Fruit fly (Drosophila melanogaster): ENCODE results near the gene atk.
A peak's percentile ranks its signal among the peaks of the same experiment; 100 is the strongest.

Gene atk

DNA sequence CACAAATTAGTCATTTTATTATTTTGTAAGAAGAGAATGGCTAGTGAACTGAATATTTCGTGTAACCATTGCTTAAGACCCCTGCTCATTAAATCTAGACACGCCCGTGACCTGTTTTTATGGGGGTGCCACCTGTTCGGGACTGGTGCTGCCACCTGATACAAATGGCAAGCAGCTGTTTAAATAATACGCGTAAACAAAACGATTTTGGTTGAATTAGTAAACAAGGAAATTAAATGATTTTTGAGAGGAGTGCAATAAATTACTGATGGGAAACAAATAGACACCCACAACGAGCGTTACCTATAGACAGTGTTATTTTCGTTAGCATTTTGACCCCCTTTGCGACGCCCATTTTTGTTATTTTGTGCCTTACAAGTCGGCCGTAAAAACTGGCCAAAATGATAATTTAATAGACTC is 10.1 kb upstream of the atk start:
- TF ChIP-seq Hr96 (GFP tag; optimal IDR thresholded peaks at IDR 0.05) (peak; percentile 61), CG14711 (tag; optimal IDR thresholded peaks at IDR 0.05) (peak; percentile 86), Mnt (GFP tag; optimal IDR thresholded peaks at IDR 0.05) (peak; percentile 68), toe (GFP tag; optimal IDR thresholded peaks at IDR 0.05) (peak; percentile 91), bab1 (GFP tag; optimal IDR thresholded peaks at IDR 0.05) (peak; percentile 90), CG1620 (GFP tag; optimal IDR thresholded peaks at IDR 0.05) (peak; percentile 93), CG11617 (GFP tag; optimal IDR thresholded peaks at IDR 0.05) (peak; percentile 91), tj (GFP tag; optimal IDR thresholded peaks at IDR 0.05) (peak; percentile 71), Clk (GFP tag; optimal IDR thresholded peaks at IDR 0.05) (peak; percentile 79), CG7045 (GFP tag; optimal IDR thresholded peaks at IDR 0.05) (peak; percentile 91), CG33017 (tag; optimal IDR thresholded peaks at IDR 0.05) (peak; percentile 90), CG12768 (GFP tag; optimal IDR thresholded peaks at IDR 0.05) (peak; percentile 91), CG5204 (GFP tag; optimal IDR thresholded peaks at IDR 0.05) (peak; percentile 78), CG7101 (tag; optimal IDR thresholded peaks at IDR 0.05) (peak; percentile 90), ovo (GFP tag; optimal IDR thresholded peaks at IDR 0.05) (peak; percentile 68), cic (GFP tag; optimal IDR thresholded peaks at IDR 0.05) (peak; percentile 80), cnc (optimal IDR thresholded peaks at IDR 0.05) (no peak), Crg-1 (GFP tag; optimal IDR thresholded peaks at IDR 0.05) (peak; percentile 90), pad (GFP tag; optimal IDR thresholded peaks at IDR 0.05) (peak; percentile 68), kay (GFP tag; ENCODE audit: borderline replicate concordance) (peak; percentile 85)

DNA sequence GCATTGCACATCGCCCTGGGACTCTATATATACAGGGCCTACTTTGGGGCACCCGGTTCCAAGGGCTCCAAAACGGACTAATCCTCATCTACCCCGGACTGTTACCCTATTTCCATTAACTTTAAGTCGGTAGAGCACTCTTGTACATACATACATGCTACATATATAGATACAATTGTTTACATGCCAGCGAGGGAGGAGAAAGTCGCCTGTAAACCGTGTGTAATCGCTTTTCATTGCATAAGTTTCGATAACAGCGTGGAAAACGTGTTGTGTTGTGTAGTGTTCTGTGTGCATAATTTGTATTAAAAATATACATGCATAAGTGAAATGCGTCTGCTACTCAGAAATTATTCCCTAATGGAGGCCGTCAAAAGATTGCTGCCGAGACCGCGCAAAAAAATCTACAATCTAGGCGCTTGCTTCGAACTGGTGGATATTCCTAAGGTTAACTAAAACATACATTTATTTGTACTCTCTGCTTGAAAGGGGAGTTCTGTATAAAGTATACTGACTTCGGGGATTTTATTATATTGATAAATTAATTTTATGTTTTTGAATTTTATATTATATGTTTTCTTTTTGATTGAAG is 9.6 kb upstream of the atk start, which contains the start of gene isoQC:
Gene isoQC, plus strand, starts transcription at position 270 of the 592 bp plus-strand sequence.
- TF ChIP-seq Hr96 (GFP tag; optimal IDR thresholded peaks at IDR 0.05) (no peak), Mnt (GFP tag; optimal IDR thresholded peaks at IDR 0.05) (peak; percentile 60), Clk (GFP tag; optimal IDR thresholded peaks at IDR 0.05) (no peak), kay (GFP tag; ENCODE audit: borderline replicate concordance) (peak; percentile 90)

DNA sequence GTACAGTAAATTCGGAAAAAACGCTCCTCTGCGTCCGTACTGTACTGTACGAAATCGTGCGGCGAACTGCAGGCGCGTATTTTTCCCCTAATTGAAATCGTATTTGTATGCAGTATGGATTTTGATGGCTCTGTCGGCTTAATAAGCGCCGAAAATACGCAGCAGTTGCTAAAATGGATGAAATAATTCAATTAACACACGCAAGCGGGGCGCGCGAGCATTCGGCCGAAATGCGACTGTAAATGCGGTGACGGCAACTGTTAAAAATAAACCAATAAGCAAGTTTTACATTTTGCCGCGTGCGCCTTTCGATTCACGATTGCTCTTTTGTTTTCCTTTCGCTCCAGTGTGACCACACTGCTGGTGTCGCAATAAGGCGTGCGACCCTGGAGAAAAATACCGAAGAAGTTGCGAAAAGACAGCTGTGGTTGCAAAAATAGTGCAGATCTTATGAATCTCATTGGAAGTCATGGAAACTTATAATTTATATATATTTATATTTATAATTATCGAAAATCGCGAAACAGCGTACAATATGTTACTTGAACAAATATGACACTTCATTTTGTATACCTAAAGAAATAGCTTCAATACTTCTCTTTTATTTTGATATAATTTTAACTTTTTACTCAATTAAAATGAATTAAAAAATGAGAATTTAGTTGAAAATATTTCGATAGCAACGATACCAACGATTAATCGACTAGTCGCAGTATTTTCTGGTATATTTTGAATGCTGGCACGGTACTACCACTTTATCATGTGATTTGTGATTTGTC is 8.5 kb upstream of the atk start, which contains the start of the genes CG32428 and CG5969:
Gene CG32428, minus strand, starts transcription at position 703 of the 779 bp plus-strand sequence.
Gene CG5969, plus strand, starts transcription at position 763 of the 779 bp plus-strand sequence.
- TF ChIP-seq CG5204 (GFP tag; optimal IDR thresholded peaks at IDR 0.05) (peak; percentile 11), pad (GFP tag; optimal IDR thresholded peaks at IDR 0.05) (peak; percentile 47), Hr96 (GFP tag; optimal IDR thresholded peaks at IDR 0.05) (no peak), CG33017 (tag; optimal IDR thresholded peaks at IDR 0.05) (peak; percentile 74), bab1 (GFP tag; optimal IDR thresholded peaks at IDR 0.05) (no peak), kay (GFP tag; ENCODE audit: borderline replicate concordance) (no peak), CG7101 (tag; optimal IDR thresholded peaks at IDR 0.05) (peak; percentile 74), Crg-1 (GFP tag; optimal IDR thresholded peaks at IDR 0.05) (no peak), toe (GFP tag; optimal IDR thresholded peaks at IDR 0.05) (peak; percentile 8), ovo (GFP tag; optimal IDR thresholded peaks at IDR 0.05) (no peak), Mnt (GFP tag; optimal IDR thresholded peaks at IDR 0.05) (peak; percentile 60), CG12768 (GFP tag; optimal IDR thresholded peaks at IDR 0.05) (peak; percentile 78), tj (GFP tag; optimal IDR thresholded peaks at IDR 0.05) (peak; percentile 82), Clk (GFP tag; optimal IDR thresholded peaks at IDR 0.05) (no peak), CG11617 (GFP tag; optimal IDR thresholded peaks at IDR 0.05) (peak; percentile 40), CG1620 (GFP tag; optimal IDR thresholded peaks at IDR 0.05) (no peak), cic (GFP tag; optimal IDR thresholded peaks at IDR 0.05) (no peak), CG14711 (tag; optimal IDR thresholded peaks at IDR 0.05) (peak; percentile 60), cnc (optimal IDR thresholded peaks at IDR 0.05) (no peak), CG7045 (GFP tag; optimal IDR thresholded peaks at IDR 0.05) (peak; percentile 70)

DNA sequence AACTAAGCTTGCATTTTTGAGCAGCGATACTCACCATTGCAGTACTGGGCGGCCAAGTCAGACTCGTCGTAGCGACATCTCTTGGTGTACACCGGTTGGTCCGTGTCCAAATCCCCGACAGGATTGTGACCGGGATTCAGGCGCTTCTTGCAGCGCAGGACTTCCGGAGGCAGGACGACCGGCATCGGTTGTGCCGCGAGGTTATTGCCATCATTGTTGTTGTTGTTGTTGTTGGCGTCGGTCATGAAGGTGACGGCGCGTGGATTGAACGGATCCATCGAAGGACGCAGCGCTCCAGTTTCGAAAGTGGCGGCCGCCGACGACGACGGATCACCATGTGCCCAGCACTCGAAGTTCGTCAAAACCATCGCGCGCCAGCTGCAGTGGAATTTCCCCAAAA is 7.9 kb upstream of the atk start:
- TF ChIP-seq CG14711 (tag; optimal IDR thresholded peaks at IDR 0.05) (no peak), Clk (GFP tag; optimal IDR thresholded peaks at IDR 0.05) (no peak), Crg-1 (GFP tag; optimal IDR thresholded peaks at IDR 0.05) (no peak), Mnt (GFP tag; optimal IDR thresholded peaks at IDR 0.05) (no peak)

DNA sequence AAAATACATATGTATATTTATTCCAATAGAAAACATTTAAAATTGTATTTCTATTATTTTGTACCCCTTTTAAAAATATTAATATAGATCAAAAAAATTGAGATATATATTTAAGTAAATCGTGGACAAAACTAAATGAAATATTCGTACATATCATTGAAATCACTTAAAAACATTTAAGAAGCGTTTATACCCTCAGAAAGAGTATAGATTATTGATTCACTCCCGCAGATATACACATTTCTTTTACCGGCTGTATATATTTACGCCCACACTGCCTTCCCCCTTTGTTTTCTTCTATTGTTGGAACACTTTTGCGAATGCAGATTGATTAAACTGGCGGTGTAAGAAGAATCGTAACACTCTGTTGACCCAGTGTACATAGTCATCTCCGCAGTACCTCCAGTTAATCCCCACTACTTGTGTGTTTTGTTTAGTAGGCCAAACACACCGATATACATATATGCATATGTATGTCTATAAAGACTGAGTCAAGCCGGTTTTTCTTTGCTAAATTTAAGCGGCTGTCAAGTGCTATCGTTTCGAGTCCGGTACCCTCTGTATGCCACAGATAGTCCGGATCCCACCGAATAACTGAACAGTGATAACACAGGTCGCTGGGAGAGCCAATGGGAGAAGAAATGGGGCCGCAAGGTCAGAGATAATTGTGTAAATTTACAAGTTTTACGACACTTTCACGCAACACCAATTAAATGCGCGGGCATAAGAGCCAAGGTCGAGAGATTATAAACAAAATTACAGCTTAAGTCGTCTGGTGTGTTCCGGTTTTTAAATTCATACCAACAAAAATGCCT is 7.0 kb upstream of the atk start:
- peak; percentile 41 for TF ChIP-seq CG11617 (GFP tag; optimal IDR thresholded peaks at IDR 0.05)
- peak; percentile 46 for TF ChIP-seq toe (GFP tag; optimal IDR thresholded peaks at IDR 0.05)
- peak; percentile 50 for TF ChIP-seq pad (GFP tag; optimal IDR thresholded peaks at IDR 0.05)
- peak; percentile 32 for TF ChIP-seq CG12768 (GFP tag; optimal IDR thresholded peaks at IDR 0.05)
- peak; percentile 84 for TF ChIP-seq CG33017 (tag; optimal IDR thresholded peaks at IDR 0.05)
- peak; percentile 76 for TF ChIP-seq CG7101 (tag; optimal IDR thresholded peaks at IDR 0.05)
- no peak for TF ChIP-seq Clk (GFP tag; optimal IDR thresholded peaks at IDR 0.05)
- peak; percentile 50 for TF ChIP-seq kay (GFP tag; ENCODE audit: borderline replicate concordance)
- no peak for TF ChIP-seq bab1 (GFP tag; optimal IDR thresholded peaks at IDR 0.05)
- TF ChIP-seq CG7045 (GFP tag; optimal IDR thresholded peaks at IDR 0.05) = no peak
- TF ChIP-seq Crg-1 (GFP tag; optimal IDR thresholded peaks at IDR 0.05) = peak; percentile 87
- peak; percentile 53 for TF ChIP-seq ovo (GFP tag; optimal IDR thresholded peaks at IDR 0.05)
- peak; percentile 12 for TF ChIP-seq CG1620 (GFP tag; optimal IDR thresholded peaks at IDR 0.05)
- TF ChIP-seq cnc (optimal IDR thresholded peaks at IDR 0.05) = no peak
- TF ChIP-seq Hr96 (GFP tag; optimal IDR thresholded peaks at IDR 0.05) = peak; percentile 19
- TF ChIP-seq Mnt (GFP tag; optimal IDR thresholded peaks at IDR 0.05) = peak; percentile 63
- peak; percentile 71 for TF ChIP-seq cic (GFP tag; optimal IDR thresholded peaks at IDR 0.05)
- peak; percentile 17 for TF ChIP-seq CG5204 (GFP tag; optimal IDR thresholded peaks at IDR 0.05)
- peak; percentile 62 for TF ChIP-seq CG14711 (tag; optimal IDR thresholded peaks at IDR 0.05)
- no peak for TF ChIP-seq tj (GFP tag; optimal IDR thresholded peaks at IDR 0.05)
